Fruit fly (Drosophila melanogaster): ENCODE results near the gene HP5.

dm6 chrX:11430940-11431339 lies 23.6 kb upstream of the HP5 start:
- TF ChIP-seq usp (GFP tag; optimal IDR thresholded peaks at IDR 0.05) (no peak), pan (optimal IDR thresholded peaks at IDR 0.05) (no peak), psq (optimal IDR thresholded peaks at IDR 0.05) (no peak)
